Fruit fly (Drosophila melanogaster): Measurements from ENCODE around the gene Tlk.
"Not testable (repeated sequence)": the region's sequence is repeated elsewhere in the genome, so short reads cannot be mapped to it uniquely, and the experiment has no call there.

Gene Tlk

dm6 chrX:3778135-3778951 is 58.5 kb downstream of the Tlk start:
- TF ChIP-seq CTCF (optimal IDR thresholded peaks at IDR 0.05): no peak
- no peak for TF ChIP-seq CG8478 (optimal IDR thresholded peaks at IDR 0.05)

- TF ChIP-seq CTCF (optimal IDR thresholded peaks at IDR 0.05): peak; percentile 5 to 21
- TF ChIP-seq CG8478 (optimal IDR thresholded peaks at IDR 0.05): no peak
Observed at dm6 chrX:3778952-3779502, 59.2 kb downstream of the Tlk start.

dm6 chrX:3779686-3780407 is 60.0 kb downstream of the Tlk start:
- TF ChIP-seq CTCF (optimal IDR thresholded peaks at IDR 0.05): peak; percentile 79
- TF ChIP-seq CG8478 (optimal IDR thresholded peaks at IDR 0.05): no peak

- TF ChIP-seq CG8478 (optimal IDR thresholded peaks at IDR 0.05) (no peak), CTCF (optimal IDR thresholded peaks at IDR 0.05) (peak; percentile 39 to 41)
Observed at dm6 chrX:3780884-3781283, 61.1 kb downstream of the Tlk start.

- TF ChIP-seq CTCF (optimal IDR thresholded peaks at IDR 0.05) (no peak), CG8478 (optimal IDR thresholded peaks at IDR 0.05) (no peak)
Observed at dm6 chrX:3788432-3788831, 68.6 kb downstream of the Tlk start.

- TF ChIP-seq CTCF (optimal IDR thresholded peaks at IDR 0.05) (no peak), CG8478 (optimal IDR thresholded peaks at IDR 0.05) (no peak)
Observed at dm6 chrX:3789284-3789683, 69.5 kb downstream of the Tlk start.

dm6 chrX:3789769-3790168 is 70.0 kb downstream of the Tlk start, which contains the start of gene HIP-R:
Gene HIP-R, plus strand, starts transcription at chrX:3789969.
- not testable (repeated sequence) for TF ChIP-seq CG8478, CTCF (optimal IDR thresholded peaks at IDR 0.05)

dm6 chrX:3792923-3793322 is 73.1 kb downstream of the Tlk start, which contains the start of gene Crg-1:
Gene Crg-1, plus strand, starts transcription at chrX:3793223.
- not testable (repeated sequence) for TF ChIP-seq CG8478, CTCF (optimal IDR thresholded peaks at IDR 0.05)

- not testable (repeated sequence) for TF ChIP-seq CTCF, CG8478 (optimal IDR thresholded peaks at IDR 0.05)
Observed at dm6 chrX:3798919-3799318, 79.1 kb downstream of the Tlk start, which contains the start of gene HIP. Gene HIP, plus strand, starts transcription at chrX:3799150.

- not testable (repeated sequence) for TF ChIP-seq CTCF, CG8478 (optimal IDR thresholded peaks at IDR 0.05)
Observed at dm6 chrX:3802016-3802415, 82.2 kb downstream of the Tlk start, which contains the start of gene fd3F. Gene fd3F, plus strand, starts transcription at chrX:3802316.

dm6 chrX:3808467-3808866 is 88.7 kb downstream of the Tlk start:
- TF ChIP-seq CG8478 (optimal IDR thresholded peaks at IDR 0.05) (no peak), CTCF (optimal IDR thresholded peaks at IDR 0.05) (no peak)

- TF ChIP-seq CTCF (optimal IDR thresholded peaks at IDR 0.05): no peak
Observed at dm6 chrX:3809085-3809484, 89.3 kb downstream of the Tlk start.

dm6 chrX:3811340-3811788 is 91.6 kb downstream of the Tlk start, which contains the start of gene ec:
Gene ec, plus strand, starts transcription at chrX:3811698.
- TF ChIP-seq CTCF (optimal IDR thresholded peaks at IDR 0.05) (peak; percentile 79 to 88), CG8478 (optimal IDR thresholded peaks at IDR 0.05) (no peak)

- TF ChIP-seq CTCF (optimal IDR thresholded peaks at IDR 0.05) (peak; percentile 69 to 82), CG8478 (optimal IDR thresholded peaks at IDR 0.05) (no peak)
Observed at dm6 chrX:3815663-3816062, 95.9 kb downstream of the Tlk start.

- TF ChIP-seq CG8478 (optimal IDR thresholded peaks at IDR 0.05) (no peak), CTCF (optimal IDR thresholded peaks at IDR 0.05) (no peak)
Observed at dm6 chrX:3819470-3819869, 99.7 kb downstream of the Tlk start.

All from S2 (cell line).